Fruit fly (Drosophila melanogaster) S2 (cell line): Measurements from ENCODE around the gene Cdc42.

Experiments used
- CG8478 ChIP-seq: fragments of >200 bp; optimal IDR thresholded peaks from 2 replicates; lab custom pipeline; 2018
- CTCF ChIP-seq, 2 experiments: fragments of >200 bp; optimal IDR thresholded peaks; 2 replicates each; lab custom pipeline; 2018

dm6 chrX:19745908-19746604, 49.2 kb downstream of the Cdc42 start, which contains the start of gene parvin:
- TF ChIP-seq CTCF (optimal IDR thresholded peaks at IDR 0.05; lab: Kevin White, UChicago): no peak
- no peak for TF ChIP-seq CG8478 (lab: Kevin White, UChicago)
